Worm (Caenorhabditis elegans): Measurements from ENCODE around the gene fipr-7.

fipr-7 gene

ce11 chrV:10228360-10228759 lies 1.3 kb upstream of the fipr-7 start, which contains the start of gene fipr-4:
TSS of gene fipr-4 (minus strand) at chrV:10228460.
- TF ChIP-seq hmg-11 (tag; optimal IDR thresholded peaks at IDR 0.05) = no peak
- TF ChIP-seq pha-4 (tag; optimal IDR thresholded peaks at IDR 0.05) = peak; percentile 42

- TF ChIP-seq unc-62 (GFP tag; optimal IDR thresholded peaks at IDR 0.05) (no peak), nhr-77 (tag; optimal IDR thresholded peaks at IDR 0.05) (no peak), hmg-11 (tag; optimal IDR thresholded peaks at IDR 0.05) (no peak)
Observed at ce11 chrV:10230932-10231331, 1.3 kb downstream of the fipr-7 start, which contains the start of gene fipr-6. TSS of gene fipr-6 (plus strand) at chrV:10231232.

- TF ChIP-seq nhr-25 (tag; optimal IDR thresholded peaks at IDR 0.05) = no peak
- TF ChIP-seq pha-4 (tag; optimal IDR thresholded peaks at IDR 0.05) = no peak
- no peak for TF ChIP-seq fkh-2 (tag; optimal IDR thresholded peaks at IDR 0.05)
- TF ChIP-seq zag-1 (tag; optimal IDR thresholded peaks at IDR 0.05) = no peak
- no peak for TF ChIP-seq lin-39 (tag; optimal IDR thresholded peaks at IDR 0.05)
- TF ChIP-seq jun-1 (tag; optimal IDR thresholded peaks at IDR 0.05) = no peak
- TF ChIP-seq skn-1 (tag; optimal IDR thresholded peaks at IDR 0.05) = no peak
- TF ChIP-seq lsy-12 (tag; optimal IDR thresholded peaks at IDR 0.05) = no peak
- TF ChIP-seq egl-5 (tag; optimal IDR thresholded peaks at IDR 0.05) = no peak
Observed at ce11 chrV:10233330-10233729, 3.7 kb downstream of the fipr-7 start, which contains the start of gene str-182. TSS of gene str-182 (minus strand) at chrV:10233430.

- TF ChIP-seq sea-2 (GFP tag; optimal IDR thresholded peaks at IDR 0.05) (no peak), elt-2 (tag; optimal IDR thresholded peaks at IDR 0.05) (no peak), eor-1 (tag; optimal IDR thresholded peaks at IDR 0.05) (no peak)
Observed at ce11 chrV:10237171-10237570, 7.5 kb downstream of the fipr-7 start.

ce11 chrV:10237959-10238444 lies 8.4 kb downstream of the fipr-7 start:
- peak; percentile 6 for TF ChIP-seq ama-1 (optimal IDR thresholded peaks at IDR 0.05)
- no peak for TF ChIP-seq ztf-11 (tag; optimal IDR thresholded peaks at IDR 0.05)

ce11 chrV:10238665-10239064 lies 9.0 kb downstream of the fipr-7 start, which contains the start of gene fubl-1:
TSS of gene fubl-1 (minus strand) at chrV:10238866.
- TF ChIP-seq unc-39 (tag; optimal IDR thresholded peaks at IDR 0.05) (no peak), fkh-10 (GFP tag; optimal IDR thresholded peaks at IDR 0.05) (no peak), nfya-1 (tag; optimal IDR thresholded peaks at IDR 0.05; ENCODE audit: insufficient read depth) (peak; percentile 50), fos-1 (tag; optimal IDR thresholded peaks at IDR 0.05) (no peak), snpc-4 (tag; optimal IDR thresholded peaks at IDR 0.05) (no peak), nhr-23 (tag; optimal IDR thresholded peaks at IDR 0.05) (no peak), egl-27 (tag; optimal IDR thresholded peaks at IDR 0.05) (no peak), nhr-28 (tag; optimal IDR thresholded peaks at IDR 0.05) (no peak), pha-4 (tag; optimal IDR thresholded peaks at IDR 0.05) (peak; percentile 6), nhr-67 (tag; optimal IDR thresholded peaks at IDR 0.05) (no peak), lsy-12 (tag; optimal IDR thresholded peaks at IDR 0.05) (no peak), nhr-11 (tag; optimal IDR thresholded peaks at IDR 0.05) (no peak), ceh-9 (tag; optimal IDR thresholded peaks at IDR 0.05) (no peak), nhr-12 (tag; optimal IDR thresholded peaks at IDR 0.05) (no peak), lin-39 (tag; optimal IDR thresholded peaks at IDR 0.05) (peak; percentile 61), nhr-43 (tag; optimal IDR thresholded peaks at IDR 0.05; ENCODE audit: poor library complexity, severe bottlenecking) (no peak), mdl-1 (tag; optimal IDR thresholded peaks at IDR 0.05) (no peak), nhr-25 (tag; optimal IDR thresholded peaks at IDR 0.05) (no peak), R02D3.7 (tag; optimal IDR thresholded peaks at IDR 0.05) (no peak), ama-1 (optimal IDR thresholded peaks at IDR 0.05) (peak; percentile 39), lin-15B (tag; optimal IDR thresholded peaks at IDR 0.05) (peak; percentile 73), egl-5 (tag; optimal IDR thresholded peaks at IDR 0.05) (no peak), skn-1 (tag; optimal IDR thresholded peaks at IDR 0.05) (no peak), zag-1 (tag; optimal IDR thresholded peaks at IDR 0.05) (no peak), fkh-2 (tag; optimal IDR thresholded peaks at IDR 0.05) (no peak), tbx-2 (tag; optimal IDR thresholded peaks at IDR 0.05) (no peak), unc-62 (GFP tag; optimal IDR thresholded peaks at IDR 0.05) (no peak), daf-12 (tag; optimal IDR thresholded peaks at IDR 0.05) (no peak), nhr-237 (tag; optimal IDR thresholded peaks at IDR 0.05) (no peak), ZK546.5 (tag; optimal IDR thresholded peaks at IDR 0.05) (no peak), jun-1 (tag; optimal IDR thresholded peaks at IDR 0.05) (no peak), nhr-76 (tag; optimal IDR thresholded peaks at IDR 0.05) (no peak), eor-1 (tag; optimal IDR thresholded peaks at IDR 0.05) (no peak), ceh-28 (tag; optimal IDR thresholded peaks at IDR 0.05) (no peak), hmg-11 (tag; optimal IDR thresholded peaks at IDR 0.05) (peak; percentile 9), aly-2 (tag; optimal IDR thresholded peaks at IDR 0.05) (no peak), elt-2 (tag; optimal IDR thresholded peaks at IDR 0.05) (peak; percentile 2)
